Worm (Caenorhabditis elegans) whole organism, young adult: ENCODE data around the gene ZK402.1.
"Not testable (repeated sequence)": the region's sequence is repeated elsewhere in the genome, so short reads cannot be mapped to it uniquely, and the experiment has no call there.

ENCODE experiments used
- D2030.7 ChIP-seq: fragments of 200-800 bp; sonication (Bioruptor generic); IDR thresholded peaks from 2 replicates; pipeline ENCODE4 v1.3.6; 2022; ENCODE audit warnings: missing genetic modification reagents, missing genetic modification characterization, missing compliant biosample characterization
- F10E7.11 ChIP-seq: sonication (generic microtip); optimal IDR thresholded peaks from 2 replicates; lab custom pipeline; 2017; ENCODE audit warnings: mild to moderate bottlenecking, missing genetic modification characterization, moderate library complexity, missing compliant biosample characterization
- K11D2.4 ChIP-seq: fragments of 200-800 bp; sonication (Bioruptor generic); IDR thresholded peaks from 2 replicates; pipeline ENCODE4 v1.3.6; 2022; ENCODE audit warnings: missing genetic modification reagents, missing genetic modification characterization, missing compliant biosample characterization
- Y53G8AR.9 ChIP-seq: fragments of 200-800 bp; sonication (Bioruptor generic); conservative IDR thresholded peaks from 2 replicates; pipeline ENCODE4 v1.3.6; 2022; ENCODE audit warnings: missing genetic modification reagents, missing genetic modification characterization, missing compliant biosample characterization
- attf-5 ChIP-seq: fragments of 200-800 bp; sonication (Bioruptor generic); optimal IDR thresholded peaks from 2 replicates; lab custom pipeline; 2018; ENCODE audit warnings: mild to moderate bottlenecking, missing genetic modification characterization, missing compliant biosample characterization
- cebp-2 ChIP-seq: fragments of 200-800 bp; sonication (Bioruptor generic); IDR thresholded peaks from 2 replicates; pipeline ENCODE4 v1.3.6; 2022; ENCODE audit warnings: missing genetic modification characterization, missing compliant biosample characterization
- ceh-40 ChIP-seq: fragments of 200-800 bp; sonication (Bioruptor generic); IDR thresholded peaks from 2 replicates; pipeline ENCODE4 v1.3.6; 2022; ENCODE audit warnings: missing genetic modification characterization, missing compliant biosample characterization
- dox-1 ChIP-seq: fragments of 200-800 bp; sonication (Bioruptor generic); IDR thresholded peaks from 2 replicates; pipeline ENCODE4 v1.3.6; 2022; ENCODE audit warnings: missing genetic modification reagents, missing genetic modification characterization, missing compliant biosample characterization
- ekl-4 ChIP-seq: fragments of 200-800 bp; sonication (Bioruptor generic); IDR thresholded peaks from 2 replicates; pipeline ENCODE4 v1.3.6; 2022; ENCODE audit warnings: missing genetic modification reagents, missing genetic modification characterization, missing compliant biosample characterization
- fkh-3 ChIP-seq: sonication (generic microtip); optimal IDR thresholded peaks from 2 replicates; lab custom pipeline; 2016; ENCODE audit warnings: mild to moderate bottlenecking, missing genetic modification characterization, missing compliant biosample characterization
- gei-17 ChIP-seq: fragments of 200-800 bp; sonication (Bioruptor generic); optimal IDR thresholded peaks from 2 replicates; lab custom pipeline; 2018; ENCODE audit warnings: mild to moderate bottlenecking, missing genetic modification characterization, missing compliant biosample characterization
- him-1 ChIP-seq: sonication (generic microtip); optimal IDR thresholded peaks from 2 replicates; lab custom pipeline; 2016; ENCODE audit warnings: missing genotype, missing genetic modification reagents, missing genetic modification characterization, missing compliant biosample characterization
- hmg-1.2 ChIP-seq: fragments of 200-800 bp; sonication (Bioruptor generic); IDR thresholded peaks from 2 replicates; pipeline ENCODE4 v1.3.6; 2022; ENCODE audit warnings: missing genetic modification reagents, missing genetic modification characterization, missing compliant biosample characterization
- lin-26 ChIP-seq: fragments of 200-800 bp; sonication (Bioruptor generic); IDR thresholded peaks from 2 replicates; pipeline ENCODE4 v1.3.6; 2022; ENCODE audit warnings: missing genetic modification reagents, missing genetic modification characterization, missing compliant biosample characterization
- lin-54 ChIP-seq: fragments of 200-800 bp; sonication (Bioruptor generic); optimal IDR thresholded peaks from 2 replicates; lab custom pipeline; 2018; ENCODE audit warnings: mild to moderate bottlenecking, missing genetic modification characterization, missing compliant biosample characterization
- lir-1 ChIP-seq: fragments of 200-800 bp; sonication (Bioruptor generic); conservative IDR thresholded peaks from 2 replicates; pipeline ENCODE4 v1.3.6; 2022; ENCODE audit warnings: missing genetic modification reagents, missing genetic modification characterization, missing compliant biosample characterization
- lsl-1 ChIP-seq: fragments of 200-800 bp; sonication (Bioruptor generic); optimal IDR thresholded peaks from 2 replicates; lab custom pipeline; 2018; ENCODE audit warnings: mild to moderate bottlenecking, missing genetic modification characterization, moderate library complexity, missing compliant biosample characterization
- madf-10 ChIP-seq: sonication (generic microtip); optimal IDR thresholded peaks from 2 replicates; lab custom pipeline; 2016; ENCODE audit warnings: mild to moderate bottlenecking, missing genetic modification characterization, missing compliant biosample characterization
- madf-8 ChIP-seq: fragments of 200-800 bp; sonication (Bioruptor generic); conservative IDR thresholded peaks from 2 replicates; pipeline ENCODE4 v1.3.6; 2022; ENCODE audit warnings: missing genetic modification reagents, missing genetic modification characterization, missing compliant biosample characterization
- nhr-179 ChIP-seq: sonication (generic microtip); optimal IDR thresholded peaks from 2 replicates; lab custom pipeline; 2016; ENCODE audit warnings: mild to moderate bottlenecking, missing genetic modification characterization, missing compliant biosample characterization
- nhr-80 ChIP-seq: sonication (generic microtip); optimal IDR thresholded peaks from 2 replicates; lab custom pipeline; 2016; ENCODE audit warnings: missing genetic modification characterization, missing compliant biosample characterization
- nhr-90 ChIP-seq: sonication (generic microtip); optimal IDR thresholded peaks from 2 replicates; lab custom pipeline; 2016; ENCODE audit warnings: missing genotype, mild to moderate bottlenecking, missing genetic modification characterization, missing compliant biosample characterization
- rcor-1 ChIP-seq: fragments of 200-800 bp; sonication (Bioruptor generic); IDR thresholded peaks from 2 replicates; pipeline ENCODE4 v1.3.6; 2022; ENCODE audit warnings: missing genetic modification reagents, missing genetic modification characterization, missing compliant biosample characterization
- snpc-4 ChIP-seq, 5 experiments: fragments of 150-350 bp in 1 of 5; sonication (generic microtip) in 4 of 5; optimal IDR thresholded peaks; 2 replicates each; lab custom pipeline; 2014 to 2018; ENCODE audit warnings: missing genetic modification characterization in 5 of 5, missing biosample characterization in 3 of 5, antibody characterized with exemption in 2 of 5, mild to moderate bottlenecking in 2 of 5, missing compliant biosample characterization in 2 of 5, missing genotype in 2 of 5, moderate library complexity in 2 of 5, missing genetic modification reagents in 1 of 5
- tbp1 ChIP-seq: fragments of 200-800 bp; sonication (Bioruptor generic); optimal IDR thresholded peaks from 2 replicates; lab custom pipeline; 2018; ENCODE audit warnings: mild to moderate bottlenecking, missing genetic modification characterization, missing compliant biosample characterization
- xnd-1 ChIP-seq: sonication (generic microtip); optimal IDR thresholded peaks from 2 replicates; lab custom pipeline; 2016; ENCODE audit warnings: missing genotype, missing genetic modification reagents, missing genetic modification characterization, missing compliant biosample characterization
- zfh-2 ChIP-seq: fragments of 200-800 bp; sonication (Bioruptor generic); conservative IDR thresholded peaks from 2 replicates; pipeline ENCODE4 v1.3.6; 2022; ENCODE audit warnings: missing genetic modification reagents, missing genetic modification characterization, missing compliant biosample characterization
- ztf-18 ChIP-seq: sonication (generic microtip); optimal IDR thresholded peaks from 2 replicates; lab custom pipeline; 2016; ENCODE audit warnings: missing genotype, mild to moderate bottlenecking, missing genetic modification characterization, missing compliant biosample characterization
- ztf-28 ChIP-seq: fragments of 200-800 bp; sonication (Bioruptor generic); IDR thresholded peaks from 2 replicates; pipeline ENCODE4 v1.3.6; 2022; ENCODE audit warnings: missing genetic modification reagents, missing genetic modification characterization, missing compliant biosample characterization

ZK402.1 gene

ce11 chrX:1403971-1404370 lies at the start of gene ZK402.1:
Gene ZK402.1 (plus strand): TSS chrX:1404271.
- not testable (repeated sequence) for TF ChIP-seq lsl-1 (GFP tag; lab: Kevin White, UChicago); ceh-40; K11D2.4 (GFP tag; lab: Robert Waterston, UW)

ce11 chrX:1358295-1358694 lies 45.8 kb upstream of the ZK402.1 start, which contains the start of gene F56C3.3:
Gene F56C3.3 (minus strand): TSS chrX:1358395.
- TF ChIP-seq lin-54, result no peak
- no peak for TF ChIP-seq lir-1 (GFP tag; lab: Robert Waterston, UW)
- TF ChIP-seq attf-5 (GFP tag; lab: Kevin White, UChicago), result no peak
- TF ChIP-seq fkh-3 (tag; lab: Kevin White, UChicago), result no peak
- TF ChIP-seq ztf-18 (tag; lab: Kevin White, UChicago), result no peak
- TF ChIP-seq cebp-2 (GFP tag; lab: Robert Waterston, UW), result no peak
- TF ChIP-seq him-1 (tag; lab: Kevin White, UChicago), result no peak
- no peak for TF ChIP-seq D2030.7
- no peak for TF ChIP-seq nhr-179 (tag; lab: Kevin White, UChicago)
- no peak for TF ChIP-seq Y53G8AR.9
- no peak for TF ChIP-seq madf-10 (tag; lab: Kevin White, UChicago)
- no peak for TF ChIP-seq nhr-80 (tag; lab: Kevin White, UChicago)
- no peak for TF ChIP-seq madf-8 (GFP tag; lab: Robert Waterston, UW)

ce11 chrX:1360631-1361030 lies 43.4 kb upstream of the ZK402.1 start, which contains the start of gene F56C3.4:
Gene F56C3.4 (minus strand): TSS chrX:1360731.
- TF ChIP-seq ztf-18 (tag; lab: Kevin White, UChicago), result no peak
- TF ChIP-seq xnd-1, result no peak
- TF ChIP-seq, all 124 proteins: peak for 0

ce11 chrX:1367416-1367815 lies 36.7 kb upstream of the ZK402.1 start, which contains the start of gene dgn-2:
Gene dgn-2 (minus strand): TSS chrX:1367516.
- TF ChIP-seq F10E7.11 (no peak), nhr-179 (tag; lab: Kevin White, UChicago) (no peak)

- TF ChIP-seq ekl-4 (GFP tag; lab: Robert Waterston, UW) (no peak), ztf-18 (tag; lab: Kevin White, UChicago) (no peak), tbp1 (no peak), ztf-28 (GFP tag; lab: Robert Waterston, UW) (no peak), nhr-179 (tag; lab: Kevin White, UChicago) (no peak), gei-17 (GFP tag; lab: Kevin White, UChicago) (peak; percentile 77), dox-1 (GFP tag; lab: Robert Waterston, UW) (0 out of 2 replicates have a peak, but pooled peaks have one; percentile 41), K11D2.4 (GFP tag; lab: Robert Waterston, UW) (no peak), hmg-1.2 (GFP tag; lab: Robert Waterston, UW) (peak; percentile 15; the same call in 1 of the 2 replicates), F10E7.11 (no peak)
Measured at ce11 chrX:1370736-1371281, 33.3 kb upstream of the ZK402.1 start, which contains the start of gene F56C3.7. Gene F56C3.7 (minus strand): TSS chrX:1370786.

- peak; percentile 51 for TF ChIP-seq nhr-80 (tag; lab: Kevin White, UChicago)
- TF ChIP-seq nhr-90, result no peak
- TF ChIP-seq rcor-1, result no peak
- TF ChIP-seq, all 124 proteins: peak for 1
Measured at ce11 chrX:1371688-1372087, 32.4 kb upstream of the ZK402.1 start, which contains the start of gene fbxa-190. Gene fbxa-190 (plus strand): TSS chrX:1372012.

ce11 chrX:1372464-1372863 lies 31.6 kb upstream of the ZK402.1 start:
- peak; percentile 63 for TF ChIP-seq zfh-2 (GFP tag; lab: Robert Waterston, UW)
- TF ChIP-seq lin-26 (GFP tag; lab: Robert Waterston, UW), result no peak; the same call in 1 of the 2 replicates
- no peak for TF ChIP-seq snpc-4 (GFP tag; optimal IDR thresholded peaks at IDR 0.05; lab: Kevin White, UChicago)
- peak in 2 of 4 experiments; percentile 83 to 89 for TF ChIP-seq snpc-4 (tag; optimal IDR thresholded peaks at IDR 0.05; lab: Kevin White, UChicago)
- TF ChIP-seq hmg-1.2 (GFP tag; lab: Robert Waterston, UW), result peak; percentile 29; the same call in 1 of the 2 replicates
